Fruit fly (Drosophila melanogaster) whole organism, wandering third instar larva: ENCODE measurements around the gene Dup99B.

Experiments
- Myc ChIP-seq: fragments of >200 bp; optimal IDR thresholded peaks from 2 replicates; lab custom pipeline; 2017
- OdsH ChIP-seq: fragments of 200-800 bp; sonication (Bioruptor generic); optimal IDR thresholded peaks from 2 replicates; lab custom pipeline; 2016; ENCODE audit warnings: missing biosample characterization, mild to moderate bottlenecking, missing genetic modification characterization
- psq ChIP-seq: fragments of 200-800 bp; sonication (Bioruptor generic); optimal IDR thresholded peaks from 3 replicates; lab custom pipeline; 2017; ENCODE audit warnings: missing biosample characterization, mild to moderate bottlenecking, missing genetic modification characterization, moderate library complexity
- woc ChIP-seq: sonication (Bioruptor generic); optimal IDR thresholded peaks from 2 replicates; lab custom pipeline; 2016; ENCODE audit warnings: missing biosample characterization, mild to moderate bottlenecking, missing genetic modification characterization

DNA sequence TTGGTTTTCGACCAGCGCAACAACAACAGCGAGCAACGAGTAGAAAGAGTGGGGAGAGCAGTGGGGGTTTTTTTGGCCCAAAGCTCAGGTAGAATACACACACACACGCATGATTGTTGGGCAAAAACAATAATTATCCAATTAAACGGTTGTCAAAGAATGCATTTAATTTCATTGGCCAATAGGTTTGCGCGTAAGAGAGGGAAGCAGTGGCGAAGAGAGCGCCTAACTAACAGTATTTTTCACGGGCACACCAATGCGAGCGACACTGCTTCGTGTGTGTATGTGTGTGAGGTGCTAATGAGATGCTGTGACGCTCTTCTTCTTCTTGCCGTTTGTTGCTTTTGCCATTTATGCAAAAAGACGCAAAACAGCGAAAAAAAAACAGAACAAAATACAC lies 11.1 kb upstream of the Dup99B start:
- TF ChIP-seq psq (GFP tag; lab: Kevin White, UChicago) (no peak), woc (GFP tag; lab: Kevin White, UChicago) (no peak), Myc (no peak), OdsH (GFP tag; lab: Kevin White, UChicago) (no peak)
